Fruit fly (Drosophila melanogaster): ENCODE results near the gene CG17593.

- no peak for TF ChIP-seq net (GFP tag; optimal IDR thresholded peaks at IDR 0.05)
- no peak for TF ChIP-seq CG15336 (GFP tag; IDR thresholded peaks at IDR 0.05)
Measured at dm6 chr2L:3475168-3475567, 39.5 kb upstream of the CG17593 start.

Data from whole organism, prepupa.